Worm (Caenorhabditis elegans) whole organism, L3 larva: Measurements from ENCODE around the gene fbxc-53.
"Not testable (repeated sequence)": the region's sequence is repeated elsewhere in the genome, so short reads cannot be mapped to it uniquely, and the experiment has no call there.

Source experiments
- R02D3.7 ChIP-seq: fragments of 150-350 bp; optimal IDR thresholded peaks from 2 replicates; lab custom pipeline; 2014; ENCODE audit warnings: missing biosample characterization, missing genetic modification characterization
- ZK546.5 ChIP-seq: sonication (generic microtip); optimal IDR thresholded peaks from 2 replicates; lab custom pipeline; 2017; ENCODE audit warnings: missing biosample characterization, missing genetic modification characterization
- aly-2 ChIP-seq: fragments of 150-350 bp; optimal IDR thresholded peaks from 2 replicates; lab custom pipeline; 2014; ENCODE audit warnings: missing biosample characterization, missing genetic modification characterization
- ama-1 ChIP-seq: fragments of 150-350 bp; optimal IDR thresholded peaks from 2 replicates; lab custom pipeline; 2018
- ceh-16 ChIP-seq: sonication (generic microtip); optimal IDR thresholded peaks from 2 replicates; lab custom pipeline; 2017; ENCODE audit warnings: missing biosample characterization, missing genetic modification characterization
- ceh-82 ChIP-seq: fragments of 150-350 bp; optimal IDR thresholded peaks from 2 replicates; lab custom pipeline; 2014; ENCODE audit warnings: missing biosample characterization, missing genetic modification characterization
- daf-12 ChIP-seq: fragments of 150-350 bp; optimal IDR thresholded peaks from 2 replicates; lab custom pipeline; 2014; ENCODE audit warnings: missing biosample characterization, missing genetic modification reagents, missing genetic modification characterization
- egl-27 ChIP-seq: sonication (generic microtip); optimal IDR thresholded peaks from 4 replicates; lab custom pipeline; 2017; ENCODE audit warnings: missing biosample characterization, missing genetic modification reagents, missing genetic modification characterization
- elt-1 ChIP-seq: fragments of 150-350 bp; optimal IDR thresholded peaks from 2 replicates; lab custom pipeline; 2014; ENCODE audit warnings: missing biosample characterization, missing genetic modification characterization
- elt-3 ChIP-seq, 3 experiments: fragments of 150-350 bp in 1 of 3; sonication (generic microtip) in 2 of 3; optimal IDR thresholded peaks; 2 replicates in 2 of 3; 4 replicates in 1 of 3; lab custom pipeline; 2014 to 2017; ENCODE audit warnings: missing biosample characterization in 3 of 3, missing genetic modification characterization in 3 of 3
- eor-1 ChIP-seq, 2 experiments: fragments of 150-350 bp; optimal IDR thresholded peaks; 2 replicates each; lab custom pipeline; 2014 to 2018; ENCODE audit warnings: missing biosample characterization in 2 of 2, missing genetic modification characterization in 2 of 2
- fkh-10 ChIP-seq: sonication (generic microtip); optimal IDR thresholded peaks from 2 replicates; lab custom pipeline; 2017; ENCODE audit warnings: missing biosample characterization, missing genetic modification reagents, missing genetic modification characterization
- fkh-2 ChIP-seq: fragments of 150-350 bp; optimal IDR thresholded peaks from 2 replicates; lab custom pipeline; 2014; ENCODE audit warnings: missing biosample characterization, missing genetic modification reagents, missing genetic modification characterization
- hmg-11 ChIP-seq: sonication (generic microtip); optimal IDR thresholded peaks from 2 replicates; lab custom pipeline; 2016; ENCODE audit warnings: missing genetic modification characterization, missing compliant biosample characterization
- jun-1 ChIP-seq: fragments of 150-350 bp; optimal IDR thresholded peaks from 2 replicates; lab custom pipeline; 2014; ENCODE audit warnings: missing biosample characterization, missing genetic modification reagents, missing genetic modification characterization
- lin-15B ChIP-seq: fragments of 150-350 bp; optimal IDR thresholded peaks from 2 replicates; lab custom pipeline; 2014; ENCODE audit warnings: missing biosample characterization, missing genetic modification characterization
- lin-39 ChIP-seq: fragments of 150-350 bp; optimal IDR thresholded peaks from 2 replicates; lab custom pipeline; 2018; ENCODE audit warnings: missing biosample characterization, missing genetic modification reagents, missing genetic modification characterization
- lsy-12 ChIP-seq: sonication (generic microtip); optimal IDR thresholded peaks from 2 replicates; lab custom pipeline; 2016; ENCODE audit warnings: mild to moderate bottlenecking, missing genetic modification characterization, missing compliant biosample characterization
- mml-1 ChIP-seq: fragments of 150-350 bp; sonication (generic microtip); optimal IDR thresholded peaks from 3 replicates; lab custom pipeline; 2014; ENCODE audit warnings: missing biosample characterization, missing genetic modification characterization
- nfya-1 ChIP-seq: sonication (generic microtip); optimal IDR thresholded peaks from 2 replicates; lab custom pipeline; 2017; ENCODE audit warnings: missing genetic modification characterization, mild to moderate bottlenecking, missing compliant biosample characterization, antibody characterized with exemption, moderate library complexity; ENCODE audit not compliant: insufficient read depth
- nhr-11 ChIP-seq: fragments of 150-350 bp; optimal IDR thresholded peaks from 2 replicates; lab custom pipeline; 2014; ENCODE audit warnings: missing biosample characterization, missing genetic modification characterization
- nhr-12 ChIP-seq: fragments of 150-350 bp; optimal IDR thresholded peaks from 2 replicates; lab custom pipeline; 2014; ENCODE audit warnings: missing biosample characterization, missing genetic modification characterization
- nhr-23 ChIP-seq: fragments of 150-350 bp; optimal IDR thresholded peaks from 2 replicates; lab custom pipeline; 2014; ENCODE audit warnings: missing biosample characterization, missing genetic modification reagents, missing genetic modification characterization
- nhr-25 ChIP-seq: sonication (generic microtip); optimal IDR thresholded peaks from 2 replicates; lab custom pipeline; 2017; ENCODE audit warnings: missing biosample characterization, missing genetic modification characterization
- nhr-28 ChIP-seq: fragments of 150-350 bp; optimal IDR thresholded peaks from 2 replicates; lab custom pipeline; 2014; ENCODE audit warnings: missing biosample characterization, missing genetic modification characterization
- nhr-43 ChIP-seq: sonication (generic microtip); optimal IDR thresholded peaks from 2 replicates; lab custom pipeline; 2016; ENCODE audit warnings: mild to moderate bottlenecking, missing genetic modification characterization, missing compliant biosample characterization; ENCODE audit not compliant: poor library complexity, severe bottlenecking
- nhr-76 ChIP-seq: fragments of 150-350 bp; sonication (generic microtip); optimal IDR thresholded peaks from 5 replicates; lab custom pipeline; 2014; ENCODE audit warnings: missing biosample characterization, missing genetic modification characterization
- nhr-77 ChIP-seq: fragments of 150-350 bp; optimal IDR thresholded peaks from 2 replicates; lab custom pipeline; 2014; ENCODE audit warnings: missing biosample characterization, missing genetic modification characterization
- pha-4 ChIP-seq: fragments of 150-350 bp; optimal IDR thresholded peaks from 2 replicates; lab custom pipeline; 2014; ENCODE audit warnings: missing biosample characterization, missing genetic modification reagents, missing genetic modification characterization
- pqm-1 ChIP-seq: fragments of 150-350 bp; optimal IDR thresholded peaks from 2 replicates; lab custom pipeline; 2017; ENCODE audit warnings: missing biosample characterization, missing genetic modification characterization, inconsistent platforms
- sea-2 ChIP-seq: fragments of 150-350 bp; sonication (generic microtip); optimal IDR thresholded peaks from 4 replicates; lab custom pipeline; 2014; ENCODE audit warnings: missing biosample characterization, missing genetic modification reagents, missing genetic modification characterization
- skn-1 ChIP-seq: fragments of 150-350 bp; optimal IDR thresholded peaks from 2 replicates; lab custom pipeline; 2014; ENCODE audit warnings: missing biosample characterization, missing genetic modification characterization
- snpc-4 ChIP-seq: fragments of 150-350 bp; optimal IDR thresholded peaks from 2 replicates; lab custom pipeline; 2014; ENCODE audit warnings: missing biosample characterization, missing genetic modification characterization
- tbx-2 ChIP-seq: sonication (generic microtip); optimal IDR thresholded peaks from 2 replicates; lab custom pipeline; 2016; ENCODE audit warnings: mild to moderate bottlenecking, missing genetic modification characterization, missing compliant biosample characterization
- zag-1 ChIP-seq: fragments of 150-350 bp; optimal IDR thresholded peaks from 2 replicates; lab custom pipeline; 2014; ENCODE audit warnings: missing biosample characterization, missing genetic modification characterization
- ztf-4 ChIP-seq: fragments of 150-350 bp; optimal IDR thresholded peaks from 2 replicates; lab custom pipeline; 2014; ENCODE audit warnings: missing biosample characterization, missing genetic modification characterization

The fbxc-53 gene

DNA sequence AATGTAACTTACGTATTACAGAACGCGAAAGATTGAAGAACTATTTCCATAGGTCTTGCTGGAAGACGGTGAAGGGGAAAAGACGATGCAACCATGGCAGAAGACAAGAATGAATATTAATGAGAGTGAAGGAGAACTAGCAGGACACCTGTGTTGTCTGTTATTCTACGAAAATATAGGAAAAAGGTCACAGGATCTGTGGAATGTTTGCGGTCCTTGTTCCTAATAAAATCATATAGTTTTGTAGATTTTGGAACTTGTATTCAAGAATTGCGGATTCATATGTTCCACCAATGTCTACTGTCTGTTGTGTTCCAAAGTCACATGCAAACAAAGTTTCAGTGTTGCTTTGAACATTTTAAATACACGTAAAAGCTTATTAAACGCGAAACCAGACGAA lies 41.1 kb downstream of the fbxc-53 start, which contains the start of gene sdz-11:
Gene sdz-11, minus strand, starts transcription at position 101 of the 400 bp plus-strand sequence.
- TF ChIP-seq nfya-1 (tag; lab: Kevin White, UChicago) (no peak), nhr-23 (tag; lab: Kevin White, UChicago) (no peak), nhr-76 (tag; lab: Kevin White, UChicago) (no peak), pha-4 (tag; lab: Kevin White, UChicago) (no peak), ZK546.5 (no peak), fkh-10 (GFP tag; lab: Kevin White, UChicago) (no peak), nhr-12 (tag; lab: Kevin White, UChicago) (no peak), skn-1 (tag; lab: Kevin White, UChicago) (no peak), pqm-1 (no peak), R02D3.7 (tag; lab: Kevin White, UChicago) (no peak), sea-2 (GFP tag; lab: Kevin White, UChicago) (no peak), aly-2 (no peak), fkh-2 (tag; lab: Kevin White, UChicago) (no peak), nhr-43 (tag; lab: Kevin White, UChicago) (no peak), lsy-12 (no peak), nhr-11 (tag; lab: Kevin White, UChicago) (no peak), mml-1 (tag; lab: Kevin White, UChicago) (no peak), nhr-25 (tag; lab: Kevin White, UChicago) (no peak), lin-39 (tag; lab: Kevin White, UChicago) (no peak)
- TF ChIP-seq, all 47 proteins: peak for 0

DNA sequence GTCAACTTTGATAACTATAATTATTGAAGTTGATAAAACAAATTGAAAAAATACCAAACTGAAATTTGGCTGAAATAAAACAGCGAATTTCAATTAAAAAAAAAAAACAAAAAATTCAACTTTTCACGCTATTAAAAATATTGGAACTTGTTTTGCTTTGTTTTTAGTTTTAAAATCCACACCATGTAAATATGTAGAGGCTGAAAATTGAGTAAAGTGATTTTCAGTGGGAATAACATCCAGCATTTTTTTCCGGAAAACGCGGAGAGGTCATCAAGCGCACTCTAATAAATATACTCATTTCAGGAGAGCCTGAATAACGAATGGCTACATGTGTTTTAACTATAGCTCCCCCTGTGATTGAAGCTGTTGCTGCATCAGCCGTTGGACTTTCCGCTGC lies 42.5 kb downstream of the fbxc-53 start, which contains the start of gene rcd-1:
Gene rcd-1, plus strand, starts transcription at position 301 of the 400 bp plus-strand sequence.
- no peak for TF ChIP-seq ama-1
- TF ChIP-seq egl-27 (tag; lab: Kevin White, UChicago) = no peak
- no peak for TF ChIP-seq eor-1 (tag; optimal IDR thresholded peaks at IDR 0.05; lab: Kevin White, UChicago)

DNA sequence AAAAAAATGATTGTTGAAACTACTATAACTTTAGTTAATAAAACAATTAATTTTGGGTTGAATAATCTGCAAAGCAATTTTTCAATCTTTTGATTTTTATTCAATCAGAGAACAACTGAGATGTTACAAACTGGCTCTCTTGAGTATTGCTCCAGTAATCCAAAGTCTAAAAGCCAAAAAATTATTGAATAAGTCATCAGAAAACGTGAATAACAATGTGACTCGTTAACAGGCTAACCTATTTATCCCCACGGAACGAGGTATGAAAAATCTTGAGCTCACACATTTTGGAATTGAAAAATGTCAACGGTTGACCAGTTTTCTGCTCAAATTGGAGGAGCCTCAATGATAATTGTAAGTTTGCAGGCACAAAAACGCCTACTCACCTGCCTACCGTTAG lies 46.4 kb downstream of the fbxc-53 start, which contains the start of gene srx-111:
Gene srx-111, plus strand, starts transcription at position 301 of the 400 bp plus-strand sequence.
- no peak for TF ChIP-seq pqm-1
- no peak for TF ChIP-seq elt-3 (tag; optimal IDR thresholded peaks at IDR 0.05; lab: Kevin White, UChicago)
- TF ChIP-seq zag-1 = no peak
- no peak for TF ChIP-seq aly-2
- no peak for TF ChIP-seq daf-12 (tag; lab: Kevin White, UChicago)
- TF ChIP-seq elt-1 (tag; lab: Kevin White, UChicago) = no peak
- no peak for TF ChIP-seq ceh-82 (tag; lab: Kevin White, UChicago)
- TF ChIP-seq nhr-28 (tag; lab: Kevin White, UChicago) = no peak
- no peak for TF ChIP-seq tbx-2 (tag; lab: Kevin White, UChicago)
- no peak for TF ChIP-seq nhr-23 (tag; lab: Kevin White, UChicago)
- TF ChIP-seq hmg-11 (tag; lab: Kevin White, UChicago) = no peak
- no peak for TF ChIP-seq nhr-77
- no peak for TF ChIP-seq ceh-16
- no peak for TF ChIP-seq snpc-4 (tag; lab: Kevin White, UChicago)

DNA sequence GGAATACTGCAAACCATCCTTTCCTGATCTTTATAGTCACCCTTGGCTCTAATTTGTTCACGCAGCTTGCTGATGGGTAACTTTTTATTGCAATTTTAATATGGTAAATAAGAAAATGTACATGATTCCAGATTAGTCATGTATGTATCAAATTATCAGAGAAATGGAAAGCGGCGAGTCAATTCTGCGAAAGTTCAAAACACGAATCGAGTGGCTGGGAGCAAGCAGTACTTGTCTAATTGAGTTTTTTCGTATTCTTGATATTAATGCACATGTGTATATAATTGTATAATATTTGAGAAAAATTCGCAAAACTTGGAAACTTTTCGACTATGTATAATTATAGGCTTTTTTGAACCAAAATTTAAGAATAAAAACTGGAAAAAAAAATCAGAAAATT lies 47.9 kb downstream of the fbxc-53 start, which contains the start of gene T24E12.12:
Gene T24E12.12, plus strand, starts transcription at position 281 of the 400 bp plus-strand sequence.
- TF ChIP-seq zag-1 (no peak), nhr-77 (no peak), ama-1 (no peak), jun-1 (tag; lab: Kevin White, UChicago) (no peak), lin-39 (tag; lab: Kevin White, UChicago) (no peak), lin-15B (tag; lab: Kevin White, UChicago) (no peak), nhr-76 (tag; lab: Kevin White, UChicago) (no peak), ztf-4 (tag; lab: Kevin White, UChicago) (no peak), ceh-16 (no peak), pqm-1 (no peak)

DNA sequence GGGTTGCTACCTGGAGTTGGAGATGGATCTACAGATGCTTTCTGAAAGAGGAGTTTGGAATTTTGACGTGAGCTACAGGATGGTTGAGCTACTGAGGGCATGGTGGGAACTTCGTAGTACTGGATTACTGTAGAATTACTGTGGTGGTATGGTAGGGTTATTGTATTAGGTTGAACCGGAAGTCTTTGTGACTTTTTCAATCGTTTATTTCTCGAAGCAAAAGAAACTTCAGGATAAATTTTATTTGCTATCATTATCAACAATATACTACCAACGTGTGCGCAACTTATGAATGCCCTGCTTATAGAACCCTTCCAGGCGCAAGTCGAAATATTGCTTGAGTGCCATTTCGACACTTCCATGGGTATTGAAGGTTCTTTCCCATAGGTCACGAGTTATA lies 50.5 kb downstream of the fbxc-53 start, which contains the start of gene T24E12.6:
Gene T24E12.6, minus strand, starts transcription at position 101 of the 400 bp plus-strand sequence.
- not testable (repeated sequence) for TF ChIP-seq nhr-28, fkh-2, nhr-25 (tag; lab: Kevin White, UChicago)
